Fruit fly (Drosophila melanogaster) whole organism, prepupa: ENCODE data around the gene CG2126.
A peak's percentile ranks its signal among the peaks of the same experiment; 100 is the strongest.

Source experiments
- Blimp-1 ChIP-seq: fragments of 200-800 bp; sonication (Bioruptor generic); optimal IDR thresholded peaks from 3 replicates; lab custom pipeline; 2017; ENCODE audit warnings: missing biosample characterization, missing genetic modification characterization, mild to moderate bottlenecking, moderate library complexity, missing genetic modification reagents
- CG10631 ChIP-seq: fragments of 200-800 bp; sonication (Bioruptor generic); optimal IDR thresholded peaks from 2 replicates; lab custom pipeline; 2016; ENCODE audit warnings: missing biosample characterization, missing genetic modification characterization
- CG11294 ChIP-seq: fragments of 200-800 bp; sonication (Bioruptor generic); IDR thresholded peaks from 2 replicates; pipeline ENCODE4 v1.3.6; 2022; ENCODE audit warnings: missing biosample characterization, missing genetic modification characterization
- CG11762 ChIP-seq: fragments of 200-800 bp; sonication (Bioruptor generic); optimal IDR thresholded peaks from 3 replicates; lab custom pipeline; 2016; ENCODE audit warnings: missing biosample characterization, missing genetic modification characterization; ENCODE audit not compliant: insufficient read depth
- CG11902 ChIP-seq: fragments of 200-800 bp; sonication (Bioruptor generic); optimal IDR thresholded peaks from 3 replicates; lab custom pipeline; 2016; ENCODE audit warnings: missing biosample characterization, missing genetic modification characterization
- CG16779 ChIP-seq: fragments of 200-800 bp; sonication (Bioruptor generic); optimal IDR thresholded peaks from 3 replicates; lab custom pipeline; 2017; ENCODE audit warnings: missing biosample characterization, mild to moderate bottlenecking, missing genetic modification characterization
- CG3032 ChIP-seq: fragments of 200-800 bp; optimal IDR thresholded peaks from 2 replicates; lab custom pipeline; 2019; ENCODE audit warnings: missing biosample characterization, mild to moderate bottlenecking, missing genetic modification characterization, moderate library complexity
- CG31627 ChIP-seq: fragments of 200-800 bp; sonication (Bioruptor generic); optimal IDR thresholded peaks from 3 replicates; lab custom pipeline; 2016; ENCODE audit warnings: missing biosample characterization, missing genetic modification characterization
- CG32006 ChIP-seq: fragments of 200-800 bp; sonication (Bioruptor generic); optimal IDR thresholded peaks from 3 replicates; lab custom pipeline; 2017; ENCODE audit warnings: missing biosample characterization, mild to moderate bottlenecking, missing genetic modification characterization
- CG3919 ChIP-seq: fragments of 200-800 bp; sonication (Bioruptor generic); optimal IDR thresholded peaks from 3 replicates; lab custom pipeline; 2016; ENCODE audit warnings: missing biosample characterization, missing genetic modification characterization
- CG4318 ChIP-seq: fragments of 200-800 bp; sonication (Bioruptor generic); optimal IDR thresholded peaks from 3 replicates; lab custom pipeline; 2017; ENCODE audit warnings: missing biosample characterization, mild to moderate bottlenecking, missing genetic modification characterization
- CG6792 ChIP-seq: fragments of 200-800 bp; sonication (Bioruptor generic); optimal IDR thresholded peaks from 3 replicates; lab custom pipeline; 2016; ENCODE audit warnings: missing biosample characterization, missing genetic modification characterization
- CG6808 ChIP-seq: fragments of 200-800 bp; sonication (Bioruptor generic); optimal IDR thresholded peaks from 3 replicates; lab custom pipeline; 2017; ENCODE audit warnings: missing biosample characterization, missing genetic modification characterization, mild to moderate bottlenecking, moderate library complexity, missing genetic modification reagents
- CG6854 ChIP-seq: fragments of 200-800 bp; sonication (Bioruptor generic); optimal IDR thresholded peaks from 2 replicates; lab custom pipeline; 2017; ENCODE audit warnings: missing biosample characterization, mild to moderate bottlenecking, missing genetic modification characterization
- CG8119 ChIP-seq: fragments of 200-800 bp; sonication (Bioruptor generic); IDR thresholded peaks from 3 replicates; pipeline ENCODE4 v1.3.6; 2022; ENCODE audit warnings: missing biosample characterization, missing genetic modification characterization
- CG8319 ChIP-seq: fragments of 200-800 bp; sonication (Bioruptor generic); optimal IDR thresholded peaks from 3 replicates; lab custom pipeline; 2016; ENCODE audit warnings: missing biosample characterization, missing genetic modification characterization
- CG8632 ChIP-seq: fragments of 200-800 bp; sonication (Bioruptor generic); optimal IDR thresholded peaks from 3 replicates; lab custom pipeline; 2016; ENCODE audit warnings: missing biosample characterization, missing genetic modification characterization
- CG9139 ChIP-seq: fragments of 200-800 bp; sonication (Bioruptor generic); optimal IDR thresholded peaks from 3 replicates; lab custom pipeline; 2017; ENCODE audit warnings: missing biosample characterization, mild to moderate bottlenecking, missing genetic modification characterization
- Eip75B ChIP-seq: fragments of 200-800 bp; sonication (Bioruptor generic); optimal IDR thresholded peaks from 3 replicates; lab custom pipeline; 2016; ENCODE audit warnings: missing biosample characterization, missing genetic modification characterization
- Eip78C ChIP-seq: fragments of 200-800 bp; sonication (Bioruptor generic); peaks from one replicate; lab custom pipeline; 2016; ENCODE audit warnings: missing biosample characterization, missing genetic modification characterization
- Eip93F ChIP-seq: fragments of 200-800 bp; sonication (Bioruptor generic); optimal IDR thresholded peaks from 2 replicates; lab custom pipeline; 2016; ENCODE audit warnings: missing biosample characterization, mild to moderate bottlenecking, missing genetic modification characterization
- Ets21C ChIP-seq: fragments of 200-800 bp; sonication (Bioruptor generic); optimal IDR thresholded peaks from 3 replicates; lab custom pipeline; 2016; ENCODE audit warnings: missing biosample characterization, missing genetic modification characterization
- Gug ChIP-seq: fragments of 200-800 bp; sonication (Bioruptor generic); IDR thresholded peaks from 2 replicates; pipeline ENCODE4 v1.3.6; 2022; ENCODE audit warnings: missing biosample characterization, missing genetic modification characterization
- Hr38 ChIP-seq: sonication (Bioruptor generic); optimal IDR thresholded peaks from 2 replicates; lab custom pipeline; 2016; ENCODE audit warnings: missing biosample characterization, missing genetic modification characterization
- Hr39 ChIP-seq: fragments of 200-800 bp; sonication (Bioruptor generic); optimal IDR thresholded peaks from 2 replicates; lab custom pipeline; 2016; ENCODE audit warnings: missing biosample characterization, missing genetic modification characterization
- Hr4 ChIP-seq: fragments of 200-800 bp; sonication (Bioruptor generic); optimal IDR thresholded peaks from 3 replicates; lab custom pipeline; 2016; ENCODE audit warnings: missing biosample characterization, missing genetic modification characterization
- Lpt ChIP-seq: fragments of 200-800 bp; sonication (Bioruptor generic); optimal IDR thresholded peaks from 3 replicates; lab custom pipeline; 2016; ENCODE audit warnings: missing biosample characterization, missing genetic modification characterization
- OdsH ChIP-seq: fragments of 200-800 bp; sonication (Bioruptor generic); optimal IDR thresholded peaks from 3 replicates; lab custom pipeline; 2016; ENCODE audit warnings: missing biosample characterization, missing genetic modification characterization
- Smox ChIP-seq: fragments of 200-800 bp; sonication (Bioruptor generic); optimal IDR thresholded peaks from 3 replicates; lab custom pipeline; 2016; ENCODE audit warnings: missing biosample characterization, missing genetic modification characterization
- Sox14 ChIP-seq: fragments of 200-800 bp; sonication (Bioruptor generic); optimal IDR thresholded peaks from 3 replicates; lab custom pipeline; 2016; ENCODE audit warnings: missing biosample characterization, missing genetic modification characterization
- Sox15 ChIP-seq: fragments of 200-800 bp; sonication (Bioruptor generic); optimal IDR thresholded peaks from 3 replicates; lab custom pipeline; 2016; ENCODE audit warnings: missing biosample characterization, missing genetic modification characterization
- acj6 ChIP-seq: fragments of 200-800 bp; sonication (Bioruptor generic); optimal IDR thresholded peaks from 3 replicates; lab custom pipeline; 2016; ENCODE audit warnings: missing biosample characterization, missing genetic modification characterization
- cyc ChIP-seq: fragments of 200-800 bp; sonication (Bioruptor generic); optimal IDR thresholded peaks from 3 replicates; lab custom pipeline; 2016; ENCODE audit warnings: missing biosample characterization, missing genetic modification characterization
- esn ChIP-seq: fragments of 200-800 bp; sonication (Bioruptor generic); optimal IDR thresholded peaks from 2 replicates; lab custom pipeline; 2016; ENCODE audit warnings: missing biosample characterization, mild to moderate bottlenecking, missing genetic modification characterization, moderate library complexity
- fd59A ChIP-seq: fragments of 200-800 bp; sonication (Bioruptor generic); optimal IDR thresholded peaks from 2 replicates; lab custom pipeline; 2017; ENCODE audit warnings: missing biosample characterization, mild to moderate bottlenecking, missing genetic modification characterization, missing genetic modification reagents
- fkh ChIP-seq: fragments of 200-800 bp; sonication (Bioruptor generic); optimal IDR thresholded peaks from 3 replicates; lab custom pipeline; 2017; ENCODE audit warnings: missing biosample characterization, mild to moderate bottlenecking, missing genetic modification characterization, moderate library complexity
- lz ChIP-seq: fragments of 200-800 bp; sonication (Bioruptor generic); optimal IDR thresholded peaks from 3 replicates; lab custom pipeline; 2016; ENCODE audit warnings: missing biosample characterization, missing genetic modification characterization
- pdm3 ChIP-seq: fragments of 200-800 bp; sonication (Bioruptor generic); optimal IDR thresholded peaks from 3 replicates; lab custom pipeline; 2016; ENCODE audit warnings: missing biosample characterization, missing genetic modification characterization
- salr ChIP-seq, 2 experiments: fragments of 200-800 bp; sonication (Bioruptor generic); optimal IDR thresholded peaks; 3 replicates each; lab custom pipeline; 2016 to 2018; ENCODE audit warnings: missing biosample characterization in 2 of 2, missing genetic modification characterization in 2 of 2, mild to moderate bottlenecking in 1 of 2
- ss ChIP-seq, 2 experiments: fragments of 200-800 bp; sonication (Bioruptor generic); optimal IDR thresholded peaks; 2 replicates in 1 of 2; 3 replicates in 1 of 2; lab custom pipeline; 2017 to 2018; ENCODE audit warnings: mild to moderate bottlenecking in 2 of 2, missing biosample characterization in 2 of 2, missing genetic modification characterization in 2 of 2, moderate library complexity in 1 of 2
- svp ChIP-seq: fragments of 200-800 bp; sonication (Bioruptor generic); peaks from one replicate; lab custom pipeline; 2016; ENCODE audit warnings: missing biosample characterization, missing genetic modification characterization
- topi ChIP-seq: fragments of 200-800 bp; sonication (Bioruptor generic); optimal IDR thresholded peaks from 3 replicates; lab custom pipeline; 2016; ENCODE audit warnings: missing biosample characterization, missing genetic modification characterization
- vri ChIP-seq: fragments of 200-800 bp; sonication (Bioruptor generic); optimal IDR thresholded peaks from 3 replicates; lab custom pipeline; 2016; ENCODE audit warnings: missing biosample characterization, mild to moderate bottlenecking, missing genetic modification characterization

The CG2126 gene

dm6 chr3R:31793664-31794417 is 17.4 kb upstream of the CG2126 start, which contains the start of the genes Mccc1 and Acf:
Mccc1 (minus strand) TSS chr3R:31793907.
Acf (plus strand) TSS chr3R:31793981.
- TF ChIP-seq CG32006 (GFP tag; lab: Kevin White, UChicago) (no peak), topi (GFP tag; lab: Kevin White, UChicago) (no peak), salr (GFP tag; optimal IDR thresholded peaks at IDR 0.05; lab: Kevin White, UChicago) (no peak), CG10631 (peak; percentile 55), CG9139 (GFP tag; lab: Kevin White, UChicago) (no peak), lz (GFP tag; lab: Kevin White, UChicago) (no peak), Gug (GFP tag; lab: Robert Waterston, UW) (no peak), CG31627 (GFP tag; lab: Kevin White, UChicago) (peak; percentile 43), fd59A (no peak), OdsH (GFP tag; lab: Kevin White, UChicago) (no peak), CG3919 (GFP tag; lab: Kevin White, UChicago) (no peak), ss (GFP tag; optimal IDR thresholded peaks at IDR 0.05; lab: Kevin White, UChicago) (no peak), Eip93F (GFP tag; lab: Kevin White, UChicago) (peak; percentile 12), Sox15 (GFP tag; lab: Kevin White, UChicago) (no peak), CG11762 (GFP tag; lab: Kevin White, UChicago) (no peak), CG6792 (no peak), CG8319 (GFP tag; lab: Kevin White, UChicago) (no peak)

dm6 chr3R:31777482-31778165 is 1.2 kb upstream of the CG2126 start:
- TF ChIP-seq Eip93F (GFP tag; lab: Kevin White, UChicago) (peak; percentile 8), CG8319 (GFP tag; lab: Kevin White, UChicago) (no peak), Lpt (GFP tag; lab: Kevin White, UChicago) (no peak), CG6854 (GFP tag; lab: Kevin White, UChicago) (peak; percentile 40), vri (GFP tag; lab: Kevin White, UChicago) (peak; percentile 99), CG8632 (GFP tag; lab: Kevin White, UChicago) (no peak), Sox14 (GFP tag; lab: Kevin White, UChicago) (no peak)

dm6 chr3R:31771790-31772576 is 4.5 kb downstream of the CG2126 start, which contains the start of the genes betaGlu and sip3:
betaGlu (minus strand) TSS chr3R:31771848.
sip3 (plus strand) TSS chr3R:31772219.
- TF ChIP-seq Hr4 (GFP tag; lab: Kevin White, UChicago) (peak; percentile 14), pdm3 (GFP tag; lab: Kevin White, UChicago) (no peak), Ets21C (GFP tag; lab: Kevin White, UChicago) (no peak), Gug (GFP tag; lab: Robert Waterston, UW) (no peak), CG10631 (no peak), svp (GFP tag; lab: Kevin White, UChicago) (peak; percentile 90), acj6 (peak; percentile 1), CG3032 (tag; lab: Kevin White, UChicago) (peak; percentile 6), Hr39 (peak; percentile 21), CG6808 (GFP tag; lab: Kevin White, UChicago) (no peak), CG11902 (GFP tag; lab: Kevin White, UChicago) (no peak), fkh (no peak), ss (GFP tag; optimal IDR thresholded peaks at IDR 0.05; lab: Kevin White, UChicago) (peak in 1 of 2 experiments; percentile 4), CG3919 (GFP tag; lab: Kevin White, UChicago) (no peak), Eip78C (GFP tag; lab: Kevin White, UChicago) (peak; percentile 82), CG16779 (tag; lab: Kevin White, UChicago) (no peak), CG11294 (GFP tag; lab: Robert Waterston, UW) (no peak), Hr38 (GFP tag; lab: Kevin White, UChicago) (no peak), Eip75B (GFP tag; lab: Kevin White, UChicago) (peak; percentile 18), Smox (GFP tag; lab: Kevin White, UChicago) (no peak), OdsH (GFP tag; lab: Kevin White, UChicago) (no peak), cyc (GFP tag; lab: Kevin White, UChicago) (peak; percentile 12), CG4318 (GFP tag; lab: Kevin White, UChicago) (no peak), Sox15 (GFP tag; lab: Kevin White, UChicago) (no peak), Lpt (GFP tag; lab: Kevin White, UChicago) (no peak), esn (peak; percentile 48), Blimp-1 (no peak), CG6854 (GFP tag; lab: Kevin White, UChicago) (no peak), CG8119 (no peak)
